Fruit fly (Drosophila melanogaster) whole organism, embryonic: ENCODE results near the gene CG15696.

Experiments
- B-H1 ChIP-seq: fragments of 200-800 bp; sonication (Bioruptor generic); IDR thresholded peaks from 3 replicates; pipeline ENCODE4 v1.3.6; 2022; ENCODE audit warnings: missing biosample characterization, missing genetic modification characterization
- B-H2 ChIP-seq: fragments of 200-800 bp; sonication (Bioruptor generic); optimal IDR thresholded peaks from 2 replicates; lab custom pipeline; 2018; ENCODE audit warnings: missing biosample characterization, mild to moderate bottlenecking, missing genetic modification characterization
- CG10147 ChIP-seq: fragments of 200-800 bp; sonication (Bioruptor generic); optimal IDR thresholded peaks from 2 replicates; lab custom pipeline; 2019; ENCODE audit warnings: missing biosample characterization, mild to moderate bottlenecking, missing genetic modification characterization, moderate library complexity
- CG10366 ChIP-seq: fragments of 200-800 bp; sonication (Bioruptor generic); IDR thresholded peaks from 2 replicates; pipeline ENCODE4 v1.3.6; 2022; ENCODE audit warnings: missing biosample characterization, missing genetic modification characterization
- CG11093 ChIP-seq: fragments of 200-800 bp; sonication (Bioruptor generic); IDR thresholded peaks from 3 replicates; pipeline ENCODE4 v1.3.6; 2022; ENCODE audit warnings: missing biosample characterization, missing genetic modification characterization
- CG11247 ChIP-seq: fragments of 200-800 bp; sonication (Bioruptor generic); IDR thresholded peaks from 2 replicates; pipeline ENCODE4 v1.3.6; 2022; ENCODE audit warnings: missing biosample characterization, missing genetic modification characterization
- CG11560 ChIP-seq: fragments of 200-800 bp; sonication (Bioruptor generic); IDR thresholded peaks from 3 replicates; pipeline ENCODE4 v1.3.6; 2022; ENCODE audit warnings: missing biosample characterization, missing genetic modification characterization
- CG12104 ChIP-seq: fragments of 200-800 bp; sonication (Bioruptor generic); optimal IDR thresholded peaks from 3 replicates; lab custom pipeline; 2016; ENCODE audit warnings: missing biosample characterization, missing genetic modification characterization
- CG12219 ChIP-seq: fragments of 200-800 bp; sonication (Bioruptor generic); optimal IDR thresholded peaks from 3 replicates; lab custom pipeline; 2018; ENCODE audit warnings: missing biosample characterization, mild to moderate bottlenecking, missing genetic modification characterization
- CG13894 ChIP-seq: fragments of 200-800 bp; sonication (Bioruptor generic); optimal IDR thresholded peaks from 3 replicates; lab custom pipeline; 2018; ENCODE audit warnings: missing biosample characterization, mild to moderate bottlenecking, missing genetic modification characterization, moderate library complexity
- CG14965 ChIP-seq: fragments of 200-800 bp; sonication (Bioruptor generic); optimal IDR thresholded peaks from 2 replicates; lab custom pipeline; 2016; ENCODE audit warnings: missing biosample characterization, missing genetic modification characterization, borderline replicate concordance
- CG15269 ChIP-seq: fragments of 200-800 bp; sonication (Bioruptor generic); optimal IDR thresholded peaks from 2 replicates; lab custom pipeline; 2018; ENCODE audit warnings: missing biosample characterization, mild to moderate bottlenecking, missing genetic modification characterization, moderate library complexity
- CG15601 ChIP-seq: fragments of 200-800 bp; sonication (Bioruptor generic); optimal IDR thresholded peaks from 3 replicates; lab custom pipeline; 2019; ENCODE audit warnings: missing biosample characterization, mild to moderate bottlenecking, missing genetic modification characterization, moderate library complexity
- CG17359 ChIP-seq: fragments of 200-800 bp; sonication (Bioruptor generic); optimal IDR thresholded peaks from 3 replicates; lab custom pipeline; 2018; ENCODE audit warnings: missing biosample characterization, mild to moderate bottlenecking, missing genetic modification characterization, moderate library complexity
- CG18011 ChIP-seq: fragments of 200-800 bp; sonication (Bioruptor generic); optimal IDR thresholded peaks from 2 replicates; lab custom pipeline; 2017; ENCODE audit warnings: missing biosample characterization, missing genetic modification characterization, mild to moderate bottlenecking, moderate library complexity, missing genotype
- CG18262 ChIP-seq: fragments of 200-800 bp; optimal IDR thresholded peaks from 3 replicates; lab custom pipeline; 2019; ENCODE audit warnings: missing biosample characterization, mild to moderate bottlenecking, missing genetic modification characterization, moderate library complexity
- CG1832 ChIP-seq: fragments of 200-800 bp; sonication (Bioruptor generic); optimal IDR thresholded peaks from 2 replicates; lab custom pipeline; 2017; ENCODE audit warnings: missing biosample characterization, mild to moderate bottlenecking, missing genetic modification characterization, inconsistent platforms
- CG2202 ChIP-seq: fragments of 200-800 bp; sonication (Bioruptor generic); optimal IDR thresholded peaks from 2 replicates; lab custom pipeline; 2018; ENCODE audit warnings: missing biosample characterization, mild to moderate bottlenecking, missing genetic modification characterization
- CG42726 ChIP-seq: fragments of 200-800 bp; sonication (Bioruptor generic); IDR thresholded peaks from 2 replicates; pipeline ENCODE4 v1.3.6; 2022; ENCODE audit warnings: missing biosample characterization, missing genetic modification characterization; ENCODE audit not compliant: partially characterized antibody
- CG4854 ChIP-seq: fragments of 200-800 bp; sonication (Bioruptor generic); optimal IDR thresholded peaks from 2 replicates; lab custom pipeline; 2016; ENCODE audit warnings: missing biosample characterization, missing genetic modification characterization, inconsistent platforms
- CG6683 ChIP-seq: fragments of 200-800 bp; sonication (Bioruptor generic); optimal IDR thresholded peaks from 2 replicates; lab custom pipeline; 2017; ENCODE audit warnings: missing biosample characterization, mild to moderate bottlenecking, missing genetic modification characterization, missing genetic modification reagents
- CG7839 ChIP-seq: fragments of 200-800 bp; sonication (Bioruptor generic); optimal IDR thresholded peaks from 3 replicates; lab custom pipeline; 2018; ENCODE audit warnings: missing biosample characterization, mild to moderate bottlenecking, missing genetic modification characterization, moderate library complexity
- CG9932 ChIP-seq: fragments of 200-800 bp; sonication (Bioruptor generic); IDR thresholded peaks from 2 replicates; pipeline ENCODE4 v1.3.6; 2022; ENCODE audit warnings: missing biosample characterization, missing genetic modification characterization
- CTCF ChIP-seq: fragments of 200-800 bp; sonication (Bioruptor generic); optimal IDR thresholded peaks from 2 replicates; lab custom pipeline; 2017; ENCODE audit warnings: missing biosample characterization, mild to moderate bottlenecking, missing genetic modification characterization, moderate library complexity
- Dad ChIP-seq: fragments of 200-800 bp; sonication (Bioruptor generic); optimal IDR thresholded peaks from 3 replicates; lab custom pipeline; 2016; ENCODE audit warnings: missing biosample characterization, missing genetic modification characterization
- Dbx ChIP-seq: fragments of 200-800 bp; sonication (Bioruptor generic); IDR thresholded peaks from 3 replicates; pipeline ENCODE4 v1.3.6; 2022; ENCODE audit warnings: missing biosample characterization, missing genetic modification characterization
- Dp ChIP-seq: fragments of 200-800 bp; sonication (Bioruptor generic); optimal IDR thresholded peaks from 2 replicates; lab custom pipeline; 2018; ENCODE audit warnings: missing biosample characterization, mild to moderate bottlenecking, missing genetic modification characterization, moderate library complexity
- Dref ChIP-seq: fragments of 200-800 bp; sonication (Bioruptor generic); IDR thresholded peaks from 2 replicates; pipeline ENCODE4 v1.3.6; 2022; ENCODE audit warnings: missing biosample characterization, missing genetic modification characterization
- HmgD ChIP-seq: fragments of 200-800 bp; sonication (Bioruptor generic); optimal IDR thresholded peaks from 3 replicates; lab custom pipeline; 2016; ENCODE audit warnings: missing biosample characterization, missing genetic modification characterization
- MBD-R2 ChIP-seq: fragments of 200-800 bp; sonication (Bioruptor generic); IDR thresholded peaks from 2 replicates; pipeline ENCODE4 v1.3.6; 2022; ENCODE audit warnings: missing biosample characterization, missing genetic modification characterization
- MESR4 ChIP-seq: fragments of 200-800 bp; sonication (Bioruptor generic); optimal IDR thresholded peaks from 2 replicates; lab custom pipeline; 2018; ENCODE audit warnings: missing biosample characterization, mild to moderate bottlenecking, missing genetic modification characterization, moderate library complexity
- Meics ChIP-seq: fragments of 200-800 bp; sonication (Bioruptor generic); optimal IDR thresholded peaks from 2 replicates; lab custom pipeline; 2017; ENCODE audit warnings: missing biosample characterization, mild to moderate bottlenecking, missing genetic modification characterization
- Sin3A ChIP-seq: fragments of >200 bp; optimal IDR thresholded peaks from 2 replicates; lab custom pipeline; 2018
- Spps ChIP-seq: fragments of 200-800 bp; sonication (Bioruptor generic); optimal IDR thresholded peaks from 2 replicates; lab custom pipeline; 2018; ENCODE audit warnings: missing biosample characterization, mild to moderate bottlenecking, missing genetic modification characterization
- bbx ChIP-seq: fragments of 200-800 bp; sonication (Bioruptor generic); IDR thresholded peaks from 2 replicates; pipeline ENCODE4 v1.3.6; 2022; ENCODE audit warnings: missing biosample characterization, missing genetic modification characterization; ENCODE audit not compliant: partially characterized antibody
- chinmo ChIP-seq: fragments of 200-800 bp; sonication (Bioruptor generic); IDR thresholded peaks from 4 replicates; pipeline ENCODE4 v1.3.6; 2022; ENCODE audit warnings: missing biosample characterization, missing genetic modification characterization; ENCODE audit not compliant: partially characterized antibody
- emc ChIP-seq: fragments of 200-800 bp; sonication (Bioruptor generic); optimal IDR thresholded peaks from 2 replicates; lab custom pipeline; 2016; ENCODE audit warnings: missing biosample characterization, missing genetic modification characterization
- esg ChIP-seq: fragments of 200-800 bp; sonication (Bioruptor generic); conservative IDR thresholded peaks from 2 replicates; pipeline ENCODE4 v1.3.6; 2022; ENCODE audit warnings: missing biosample characterization, missing genetic modification characterization
- eyg ChIP-seq: fragments of 200-800 bp; sonication (Bioruptor generic); optimal IDR thresholded peaks from 3 replicates; lab custom pipeline; 2016; ENCODE audit warnings: missing biosample characterization, missing genetic modification characterization
- gfzf ChIP-seq: fragments of 200-800 bp; sonication (Bioruptor generic); optimal IDR thresholded peaks from 2 replicates; lab custom pipeline; 2016; ENCODE audit warnings: missing biosample characterization, mild to moderate bottlenecking, missing genetic modification characterization, moderate library complexity
- mld ChIP-seq: fragments of 200-800 bp; sonication (Bioruptor generic); IDR thresholded peaks from 3 replicates; pipeline ENCODE4 v1.3.6; 2022; ENCODE audit warnings: missing biosample characterization, missing genetic modification characterization; ENCODE audit not compliant: partially characterized antibody
- prd ChIP-seq, 3 experiments: fragments of >200 bp in 2 of 3; fragments of 200-800 bp in 1 of 3; sonication (Bioruptor generic) in 1 of 3; optimal IDR thresholded peaks in 2 of 3; IDR thresholded peaks in 1 of 3; 2 replicates in 2 of 3; 3 replicates in 1 of 3; pipeline versions ENCODE4 v1.3.6 to Lab custom; 2017 to 2022; ENCODE audit warnings: missing biosample characterization in 1 of 3, missing genetic modification characterization in 1 of 3
- salm ChIP-seq: fragments of 200-800 bp; sonication (Bioruptor generic); optimal IDR thresholded peaks from 2 replicates; lab custom pipeline; 2018; ENCODE audit warnings: missing biosample characterization, mild to moderate bottlenecking, missing genetic modification characterization
- sd ChIP-seq: fragments of 200-800 bp; sonication (Bioruptor generic); optimal IDR thresholded peaks from 3 replicates; lab custom pipeline; 2018; ENCODE audit warnings: missing biosample characterization, mild to moderate bottlenecking, missing genetic modification characterization, moderate library complexity
- tgo ChIP-seq: fragments of 200-800 bp; sonication (Bioruptor generic); IDR thresholded peaks from 3 replicates; pipeline ENCODE4 v1.3.6; 2022; ENCODE audit warnings: missing biosample characterization, missing genetic modification characterization
- unc-4 ChIP-seq: fragments of 200-800 bp; sonication (Bioruptor generic); IDR thresholded peaks from 2 replicates; pipeline ENCODE4 v1.3.6; 2022; ENCODE audit warnings: missing biosample characterization, missing genetic modification characterization; ENCODE audit not compliant: partially characterized antibody
- vnd ChIP-seq: fragments of 200-800 bp; sonication (Bioruptor generic); IDR thresholded peaks from 3 replicates; pipeline ENCODE4 v1.3.6; 2022; ENCODE audit warnings: missing biosample characterization, missing genetic modification characterization; ENCODE audit not compliant: partially characterized antibody
- zfh1 ChIP-seq: fragments of 200-800 bp; sonication (Bioruptor generic); IDR thresholded peaks from 3 replicates; pipeline ENCODE4 v1.3.6; 2022; ENCODE audit warnings: missing biosample characterization, missing genetic modification characterization
- zfh2 ChIP-seq: fragments of 200-800 bp; sonication (Bioruptor generic); optimal IDR thresholded peaks from 2 replicates; lab custom pipeline; 2016; ENCODE audit warnings: missing biosample characterization, missing genetic modification characterization

CG15696 gene

DNA sequence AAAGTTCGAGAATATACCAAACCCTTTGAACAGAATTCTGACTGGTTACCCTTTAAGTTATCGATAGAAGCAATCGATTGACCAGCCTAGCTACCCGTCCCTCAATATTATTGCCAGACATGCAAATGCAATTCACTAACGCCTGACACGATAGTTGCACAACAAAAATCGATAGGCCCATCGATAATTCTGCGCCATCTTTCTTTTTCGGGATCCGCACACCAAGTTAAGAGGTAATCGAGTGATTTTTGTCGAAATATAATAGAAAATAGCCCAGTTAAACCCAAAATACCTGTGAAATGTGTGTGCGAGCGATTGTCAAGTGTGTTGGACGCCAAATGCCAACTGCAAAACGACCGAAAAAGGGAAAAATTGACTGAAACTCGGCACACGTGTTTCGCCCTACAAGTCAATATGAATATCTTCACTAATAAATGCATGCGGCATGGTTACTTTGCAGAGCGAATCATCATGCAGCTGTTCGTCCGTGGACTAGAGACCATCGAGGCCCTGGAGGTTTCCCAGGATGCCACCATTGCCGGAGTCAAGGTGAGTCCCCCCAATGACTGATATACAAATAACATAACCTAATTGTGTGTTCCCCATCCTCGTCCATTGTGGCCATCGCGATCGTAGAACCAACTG lies 3.6 kb downstream of the CG15696 start, which contains the start of gene RpS30 (continued):
- TF ChIP-seq chinmo (GFP tag; lab: Robert Waterston, UW) (peak; percentile 94), unc-4 (peak; percentile 98), CG12104 (peak; percentile 15), CG15269 (tag; lab: Kevin White, UChicago) (peak; percentile 24), CG4854 (GFP tag; lab: Kevin White, UChicago) (peak; percentile 33), CG17359 (peak; percentile 28), CG10366 (GFP tag; lab: Robert Waterston, UW) (peak; percentile 26; the same call in 1 of the 2 replicates), gfzf (peak; percentile 94), CG14965 (GFP tag; lab: Kevin White, UChicago) (no peak), prd (optimal IDR thresholded peaks at IDR 0.05; lab: Kevin White, UChicago) (no peak), prd (GFP tag; IDR thresholded peaks at IDR 0.05; lab: Robert Waterston, UW) (0 out of 3 replicates have a peak, but pooled peaks have one; percentile 8), CG11093 (no peak), Dp (GFP tag; lab: Kevin White, UChicago) (peak; percentile 61), Meics (GFP tag; lab: Kevin White, UChicago) (peak; percentile 38), esg (no peak), CG15601 (tag; lab: Kevin White, UChicago) (peak; percentile 55), CG1832 (GFP tag; lab: Kevin White, UChicago) (no peak), CG12219 (no peak), CG2202 (tag; lab: Kevin White, UChicago) (peak; percentile 8), mld (GFP tag; lab: Robert Waterston, UW) (peak; percentile 81; the same call in 2 of the 3 replicates), CG13894 (peak; percentile 36), bbx (GFP tag; lab: Robert Waterston, UW) (peak; percentile 98), Spps (tag; lab: Kevin White, UChicago) (peak; percentile 36), CG9932 (GFP tag; lab: Robert Waterston, UW) (peak; percentile 70; the same call in 1 of the 2 replicates), tgo (GFP tag; lab: Robert Waterston, UW) (no peak), CG42726 (GFP tag; lab: Robert Waterston, UW) (peak; percentile 97), CG7839 (tag; lab: Kevin White, UChicago) (peak; percentile 22), CG6683 (GFP tag; lab: Kevin White, UChicago) (no peak), B-H1 (GFP tag; lab: Robert Waterston, UW) (no peak), CG11247 (GFP tag; lab: Robert Waterston, UW) (no peak), CG11560 (tag; lab: Robert Waterston, UW) (peak; percentile 80; the same call in 2 of the 3 replicates), zfh2 (GFP tag; lab: Kevin White, UChicago) (peak; percentile 41), CG18262 (peak; percentile 40), sd (no peak), MESR4 (GFP tag; lab: Kevin White, UChicago) (peak; percentile 96), zfh1 (no peak), vnd (peak; percentile 94), eyg (GFP tag; lab: Kevin White, UChicago) (peak; percentile 36), Dbx (GFP tag; lab: Robert Waterston, UW) (peak; percentile 74; the same call in 2 of the 3 replicates), Dref (GFP tag; lab: Robert Waterston, UW) (peak; percentile 100), B-H2 (GFP tag; lab: Kevin White, UChicago) (peak; percentile 65), MBD-R2 (GFP tag; lab: Robert Waterston, UW) (peak; percentile 43; the same call in 1 of the 2 replicates), CG10147 (GFP tag; lab: Kevin White, UChicago) (peak; percentile 51), salm (peak; percentile 26), Dad (GFP tag; lab: Kevin White, UChicago) (peak; percentile 43), HmgD (GFP tag; lab: Kevin White, UChicago) (peak; percentile 85), emc (GFP tag; lab: Kevin White, UChicago) (no peak), CG18011 (GFP tag; lab: Kevin White, UChicago) (peak; percentile 20), Sin3A (peak; percentile 75), CTCF (GFP tag; lab: Kevin White, UChicago) (peak; percentile 41)
